Worm (Caenorhabditis elegans) whole organism, L1 larva: ENCODE data around the gene K10H10.4.

Source experiments
- C04F5.9 ChIP-seq: sonication (generic microtip); optimal IDR thresholded peaks from 2 replicates; lab custom pipeline; 2016; ENCODE audit warnings: missing genetic modification characterization, missing compliant biosample characterization
- F16B12.6 ChIP-seq: fragments of 150-350 bp; optimal IDR thresholded peaks from 2 replicates; lab custom pipeline; 2014; ENCODE audit warnings: missing biosample characterization, missing genetic modification characterization
- Y116A8C.19 ChIP-seq: sonication (generic microtip); optimal IDR thresholded peaks from 2 replicates; lab custom pipeline; 2016; ENCODE audit warnings: missing compliant biosample characterization, missing genetic modification characterization, borderline replicate concordance
- aha-1 ChIP-seq: fragments of 150-350 bp; optimal IDR thresholded peaks from 2 replicates; lab custom pipeline; 2014; ENCODE audit warnings: missing biosample characterization, missing genetic modification characterization
- alr-1 ChIP-seq: fragments of 200-800 bp; sonication (Bioruptor generic); optimal IDR thresholded peaks from 2 replicates; lab custom pipeline; 2018; ENCODE audit warnings: borderline replicate concordance, mild to moderate bottlenecking, missing genetic modification characterization, missing compliant biosample characterization
- ama-1 ChIP-seq: fragments of 150-350 bp; optimal IDR thresholded peaks from 2 replicates; lab custom pipeline; 2014
- blmp-1 ChIP-seq: fragments of 150-350 bp; optimal IDR thresholded peaks from 2 replicates; lab custom pipeline; 2014; ENCODE audit warnings: missing biosample characterization, missing genetic modification characterization
- ceh-63 ChIP-seq: fragments of 200-800 bp; sonication (Bioruptor generic); optimal IDR thresholded peaks from 2 replicates; lab custom pipeline; 2018; ENCODE audit warnings: mild to moderate bottlenecking, missing genetic modification characterization, missing compliant biosample characterization
- ceh-8 ChIP-seq: fragments of 200-800 bp; sonication (Bioruptor generic); optimal IDR thresholded peaks from 2 replicates; lab custom pipeline; 2018; ENCODE audit warnings: mild to moderate bottlenecking, missing genetic modification characterization, moderate library complexity, missing compliant biosample characterization
- ceh-88 ChIP-seq: fragments of 200-800 bp; sonication (Bioruptor generic); IDR thresholded peaks from 2 replicates; pipeline ENCODE4 v1.3.6; 2022; ENCODE audit warnings: missing genetic modification characterization, missing compliant biosample characterization
- ceh-90 ChIP-seq: sonication (generic microtip); optimal IDR thresholded peaks from 2 replicates; lab custom pipeline; 2016; ENCODE audit warnings: missing genetic modification characterization, missing compliant biosample characterization
- dpl-1 ChIP-seq, 3 experiments: fragments of 150-350 bp in 2 of 3; sonication (generic microtip) in 1 of 3; optimal IDR thresholded peaks; 2 replicates each; lab custom pipeline; 2014 to 2017; ENCODE audit warnings: missing biosample characterization in 3 of 3, missing genetic modification characterization in 3 of 3, missing genetic modification reagents in 3 of 3
- dsc-1 ChIP-seq: sonication (generic microtip); optimal IDR thresholded peaks from 2 replicates; lab custom pipeline; 2016; ENCODE audit warnings: mild to moderate bottlenecking, missing genetic modification characterization, missing compliant biosample characterization
- efl-1 ChIP-seq, 4 experiments: fragments of 150-350 bp; optimal IDR thresholded peaks in 3 of 4; peaks in 1 of 4; 1 replicate in 1 of 4; 2 replicates in 3 of 4; lab custom pipeline; 2014; ENCODE audit warnings: missing biosample characterization in 2 of 4, missing genetic modification characterization in 2 of 4, missing genetic modification reagents in 2 of 4
- efl-3 ChIP-seq: fragments of 200-800 bp; sonication (Bioruptor generic); optimal IDR thresholded peaks from 2 replicates; lab custom pipeline; 2018; ENCODE audit warnings: mild to moderate bottlenecking, missing genetic modification characterization, missing compliant biosample characterization
- egl-27 ChIP-seq, 2 experiments: fragments of 150-350 bp in 1 of 2; sonication (generic microtip); optimal IDR thresholded peaks; 3 replicates each; lab custom pipeline; 2017 to 2018; ENCODE audit warnings: missing biosample characterization in 2 of 2, missing genetic modification characterization in 2 of 2, missing genetic modification reagents in 2 of 2
- elt-2 ChIP-seq: sonication (generic microtip); optimal IDR thresholded peaks from 2 replicates; lab custom pipeline; 2016; ENCODE audit warnings: missing genetic modification characterization, mild to moderate bottlenecking, inconsistent platforms, missing compliant biosample characterization, missing genetic modification reagents
- elt-3 ChIP-seq, 6 experiments: fragments of 150-350 bp in 1 of 6; sonication (generic microtip); optimal IDR thresholded peaks; 2 replicates each; lab custom pipeline; 2017 to 2018; ENCODE audit warnings: missing biosample characterization in 6 of 6, missing genetic modification characterization in 6 of 6, inconsistent platforms in 1 of 6
- ets-5 ChIP-seq: fragments of 200-800 bp; sonication (Bioruptor generic); IDR thresholded peaks from 2 replicates; pipeline ENCODE4 v1.3.6; 2022; ENCODE audit warnings: missing genetic modification characterization, missing compliant biosample characterization
- grh-1 ChIP-seq: fragments of 200-800 bp; sonication (Bioruptor generic); IDR thresholded peaks from 2 replicates; pipeline ENCODE4 v1.3.6; 2022; ENCODE audit warnings: missing genetic modification reagents, missing genetic modification characterization, missing compliant biosample characterization
- hlh-4 ChIP-seq: sonication (generic microtip); optimal IDR thresholded peaks from 2 replicates; lab custom pipeline; 2016; ENCODE audit warnings: mild to moderate bottlenecking, missing genetic modification characterization, missing compliant biosample characterization
- hpl-2 ChIP-seq: fragments of 150-350 bp; optimal IDR thresholded peaks from 2 replicates; lab custom pipeline; 2014; ENCODE audit warnings: missing biosample characterization, missing genetic modification reagents, missing genetic modification characterization
- lin-13 ChIP-seq: fragments of 150-350 bp; optimal IDR thresholded peaks from 2 replicates; lab custom pipeline; 2014; ENCODE audit warnings: missing biosample characterization, missing genetic modification reagents, missing genetic modification characterization
- lin-14 ChIP-seq: fragments of 200-800 bp; sonication (Bioruptor generic); optimal IDR thresholded peaks from 2 replicates; lab custom pipeline; 2018; ENCODE audit warnings: mild to moderate bottlenecking, missing genetic modification characterization, moderate library complexity, missing compliant biosample characterization
- lin-15B ChIP-seq: fragments of 150-350 bp; sonication (generic microtip); optimal IDR thresholded peaks from 3 replicates; lab custom pipeline; 2014; ENCODE audit warnings: missing biosample characterization, missing genetic modification characterization
- lin-35 ChIP-seq, 2 experiments: fragments of 150-350 bp; optimal IDR thresholded peaks; 2 replicates each; lab custom pipeline; 2014; ENCODE audit warnings: missing biosample characterization in 2 of 2, missing genetic modification characterization in 2 of 2, missing genetic modification reagents in 2 of 2
- lin-39 ChIP-seq: fragments of 150-350 bp; optimal IDR thresholded peaks from 2 replicates; lab custom pipeline; 2014; ENCODE audit warnings: missing biosample characterization, missing genetic modification reagents, missing genetic modification characterization
- mab-9 ChIP-seq: fragments of 200-800 bp; sonication (Bioruptor generic); IDR thresholded peaks from 2 replicates; pipeline ENCODE4 v1.3.6; 2022; ENCODE audit warnings: missing genetic modification reagents, missing genetic modification characterization, missing compliant biosample characterization
- mdl-1 ChIP-seq, 2 experiments: fragments of 150-350 bp; optimal IDR thresholded peaks; 2 replicates each; lab custom pipeline; 2014 to 2017; ENCODE audit warnings: missing biosample characterization in 2 of 2, missing genetic modification characterization in 2 of 2, inconsistent platforms in 1 of 2
- mef-2 ChIP-seq: fragments of 150-350 bp; optimal IDR thresholded peaks from 2 replicates; lab custom pipeline; 2014; ENCODE audit warnings: missing biosample characterization, missing genetic modification characterization
- mep-1 ChIP-seq: fragments of 150-350 bp; optimal IDR thresholded peaks from 2 replicates; lab custom pipeline; 2014; ENCODE audit warnings: missing biosample characterization, missing genetic modification characterization
- nhr-12 ChIP-seq: sonication (generic microtip); optimal IDR thresholded peaks from 2 replicates; lab custom pipeline; 2017; ENCODE audit warnings: missing biosample characterization, missing genetic modification characterization
- nhr-19 ChIP-seq: fragments of 200-800 bp; sonication (Bioruptor generic); conservative IDR thresholded peaks from 2 replicates; pipeline ENCODE4 v1.3.6; 2022; ENCODE audit warnings: missing genetic modification characterization, missing compliant biosample characterization
- nhr-20 ChIP-seq: sonication (generic microtip); optimal IDR thresholded peaks from 2 replicates; lab custom pipeline; 2016; ENCODE audit warnings: mild to moderate bottlenecking, missing genetic modification characterization, missing compliant biosample characterization
- nhr-237 ChIP-seq: fragments of 150-350 bp; optimal IDR thresholded peaks from 2 replicates; lab custom pipeline; 2014; ENCODE audit warnings: missing biosample characterization, missing genetic modification characterization
- nhr-28 ChIP-seq: fragments of 150-350 bp; optimal IDR thresholded peaks from 2 replicates; lab custom pipeline; 2014; ENCODE audit warnings: missing biosample characterization, missing genetic modification characterization
- nhr-47 ChIP-seq: sonication (generic microtip); optimal IDR thresholded peaks from 2 replicates; lab custom pipeline; 2016; ENCODE audit warnings: mild to moderate bottlenecking, missing genetic modification characterization, moderate library complexity, missing compliant biosample characterization
- nhr-77 ChIP-seq: fragments of 150-350 bp; optimal IDR thresholded peaks from 2 replicates; lab custom pipeline; 2014; ENCODE audit warnings: missing biosample characterization, missing genetic modification characterization
- nhr-84 ChIP-seq: sonication (generic microtip); optimal IDR thresholded peaks from 2 replicates; lab custom pipeline; 2017; ENCODE audit warnings: missing biosample characterization, missing genetic modification characterization
- nhr-85 ChIP-seq: sonication (generic microtip); peaks from one replicate; lab custom pipeline; 2016; ENCODE audit warnings: missing genetic modification characterization, inconsistent platforms, missing compliant biosample characterization
- pqm-1 ChIP-seq: sonication (generic microtip); optimal IDR thresholded peaks from 3 replicates; lab custom pipeline; 2017; ENCODE audit warnings: missing biosample characterization, missing genetic modification characterization
- rnt-1 ChIP-seq: sonication (generic microtip); optimal IDR thresholded peaks from 2 replicates; lab custom pipeline; 2016; ENCODE audit warnings: mild to moderate bottlenecking, missing genetic modification characterization, moderate library complexity, missing compliant biosample characterization
- snu-23 ChIP-seq: sonication (generic microtip); optimal IDR thresholded peaks from 2 replicates; lab custom pipeline; 2016; ENCODE audit warnings: missing genetic modification characterization, missing compliant biosample characterization
- sptf-1 ChIP-seq: fragments of 150-350 bp; optimal IDR thresholded peaks from 2 replicates; lab custom pipeline; 2014; ENCODE audit warnings: missing biosample characterization, missing genetic modification characterization
- unc-130 ChIP-seq: fragments of 150-350 bp; optimal IDR thresholded peaks from 2 replicates; lab custom pipeline; 2017; ENCODE audit warnings: missing biosample characterization, missing genetic modification characterization, inconsistent platforms
- unc-98 ChIP-seq: fragments of 200-800 bp; sonication (Bioruptor generic); IDR thresholded peaks from 2 replicates; pipeline ENCODE4 v1.3.6; 2022; ENCODE audit warnings: missing genetic modification characterization, missing compliant biosample characterization
- zag-1 ChIP-seq: fragments of 150-350 bp; optimal IDR thresholded peaks from 2 replicates; lab custom pipeline; 2014; ENCODE audit warnings: missing biosample characterization, missing genetic modification characterization

Gene K10H10.4

DNA sequence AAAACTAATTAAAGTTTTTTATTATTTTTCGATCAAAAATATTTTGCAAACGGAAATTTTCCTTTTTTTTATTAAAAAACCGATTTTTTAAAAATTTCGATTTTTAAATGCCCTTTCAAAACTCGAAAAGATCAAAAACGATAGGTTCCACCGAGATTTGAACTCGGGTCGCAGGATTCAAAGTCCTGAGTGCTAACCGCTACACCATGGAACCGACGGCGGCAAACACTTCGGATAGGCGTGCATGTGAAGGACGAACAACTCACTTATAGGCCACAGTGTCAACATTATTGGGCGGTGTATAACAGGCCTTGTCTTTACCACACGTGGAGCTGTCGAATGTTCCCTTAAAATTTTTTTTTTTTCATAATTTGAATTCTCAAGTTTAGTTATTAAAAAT lies 25.5 kb upstream of the K10H10.4 start (continued):
- peak; percentile 43 for TF ChIP-seq nhr-20 (tag; lab: Kevin White, UChicago)
- TF ChIP-seq ets-5 (GFP tag; lab: Robert Waterston, UW), result no peak
- TF ChIP-seq lin-15B (tag; lab: Kevin White, UChicago), result no peak
- no peak for TF ChIP-seq zag-1 (tag; lab: Kevin White, UChicago)
- TF ChIP-seq nhr-47 (tag; lab: Kevin White, UChicago), result peak; percentile 42

- TF ChIP-seq nhr-77 (tag; lab: Kevin White, UChicago) (no peak), dpl-1 (GFP tag; optimal IDR thresholded peaks at IDR 0.05; lab: Kevin White, UChicago) (peak; percentile 45 to 76 (median 57)), dsc-1 (tag; lab: Kevin White, UChicago) (no peak), lin-35 (GFP tag; optimal IDR thresholded peaks at IDR 0.05; lab: Kevin White, UChicago) (peak; percentile 31 to 85), blmp-1 (tag; lab: Kevin White, UChicago) (no peak), C04F5.9 (tag; lab: Kevin White, UChicago) (no peak), hlh-4 (tag; lab: Kevin White, UChicago) (no peak), nhr-84 (tag; lab: Kevin White, UChicago) (no peak), lin-14 (no peak), ama-1 (lab: Kevin White, UChicago) (no peak), mep-1 (tag; lab: Kevin White, UChicago) (no peak), ceh-88 (GFP tag; lab: Robert Waterston, UW) (no peak), aha-1 (tag; lab: Kevin White, UChicago) (no peak), lin-39 (no peak), ceh-63 (GFP tag; lab: Kevin White, UChicago) (no peak), nhr-47 (tag; lab: Kevin White, UChicago) (no peak), alr-1 (tag; lab: Kevin White, UChicago) (no peak), snu-23 (GFP tag; lab: Kevin White, UChicago) (no peak), hpl-2 (peak; percentile 59), F16B12.6 (tag; lab: Kevin White, UChicago) (no peak), nhr-85 (tag; lab: Kevin White, UChicago) (peak; percentile 71), ceh-8 (GFP tag; lab: Kevin White, UChicago) (no peak), ceh-90 (tag; lab: Kevin White, UChicago) (no peak), mab-9 (GFP tag; lab: Robert Waterston, UW) (no peak), pqm-1 (tag; lab: Kevin White, UChicago) (no peak), nhr-12 (tag; lab: Kevin White, UChicago) (no peak), rnt-1 (no peak), efl-1 (optimal IDR thresholded peaks at IDR 0.05; lab: Kevin White, UChicago) (peak; percentile 76 to 96), efl-1 (GFP tag; optimal IDR thresholded peaks at IDR 0.05 in 1 of 2; lab: Kevin White, UChicago) (peak; percentile 75 to 96), nhr-20 (tag; lab: Kevin White, UChicago) (no peak)
These were observed 20.5 kb upstream of the K10H10.4 start, which contains the start of gene C13B4.1 for ce11 chrII:14479583-14480245. Gene C13B4.1, minus strand, starts transcription at chrII:14479633.

- TF ChIP-seq Y116A8C.19 (tag; lab: Kevin White, UChicago) (no peak), egl-27 (tag; optimal IDR thresholded peaks at IDR 0.05; lab: Kevin White, UChicago) (no peak), elt-3 (tag; optimal IDR thresholded peaks at IDR 0.05; lab: Kevin White, UChicago) (peak in 1 of 6 experiments; percentile 21), grh-1 (GFP tag; lab: Robert Waterston, UW) (peak; percentile 48), mef-2 (tag; lab: Kevin White, UChicago) (no peak), ceh-63 (GFP tag; lab: Kevin White, UChicago) (no peak), ceh-8 (GFP tag; lab: Kevin White, UChicago) (no peak), sptf-1 (tag; lab: Kevin White, UChicago) (no peak), lin-13 (GFP tag; lab: Kevin White, UChicago) (no peak), mdl-1 (tag; optimal IDR thresholded peaks at IDR 0.05; lab: Kevin White, UChicago) (no peak), nhr-19 (GFP tag; lab: Robert Waterston, UW) (no peak), nhr-28 (no peak), ama-1 (lab: Kevin White, UChicago) (no peak), nhr-85 (tag; lab: Kevin White, UChicago) (peak; percentile 4), unc-130 (tag; lab: Kevin White, UChicago) (no peak), nhr-237 (tag; lab: Kevin White, UChicago) (no peak), zag-1 (tag; lab: Kevin White, UChicago) (no peak), nhr-77 (tag; lab: Kevin White, UChicago) (no peak), ceh-90 (tag; lab: Kevin White, UChicago) (no peak), lin-35 (GFP tag; optimal IDR thresholded peaks at IDR 0.05; lab: Kevin White, UChicago) (no peak), efl-3 (no peak), nhr-12 (tag; lab: Kevin White, UChicago) (no peak), elt-2 (no peak), blmp-1 (tag; lab: Kevin White, UChicago) (peak; percentile 84), rnt-1 (no peak), unc-98 (GFP tag; lab: Robert Waterston, UW) (no peak)
These were observed 19.4 kb upstream of the K10H10.4 start for ce11 chrII:14480772-14481171.
